Fruit fly (Drosophila melanogaster): Measurements from ENCODE around the gene Eip75B.

Eip75B gene

DNA sequence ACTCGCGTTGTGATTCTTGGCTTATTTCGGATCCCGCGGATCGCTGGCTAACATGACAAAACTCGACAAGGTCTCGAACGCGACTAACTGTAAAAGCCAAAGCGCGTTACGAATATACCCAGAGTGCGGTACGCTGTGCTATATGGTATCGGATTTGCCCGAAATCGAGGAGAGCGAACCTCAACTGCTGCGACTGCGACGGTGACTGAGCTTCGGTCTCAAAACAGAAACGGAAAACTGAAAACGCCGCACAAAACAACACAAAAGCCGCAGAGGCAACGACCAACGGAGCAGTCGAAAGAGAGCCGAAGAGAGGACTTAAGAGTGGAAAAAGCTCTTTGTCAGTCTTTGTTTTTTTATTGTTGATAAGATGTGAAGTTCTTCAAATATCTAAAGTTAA, 102.9 kb downstream of the Eip75B start:
- TF ChIP-seq Mnt (GFP tag; optimal IDR thresholded peaks at IDR 0.05), result peak; percentile 79
- peak; percentile 2 for TF ChIP-seq CG14711 (tag; optimal IDR thresholded peaks at IDR 0.05)
- TF ChIP-seq CG7045 (GFP tag; optimal IDR thresholded peaks at IDR 0.05), result peak; percentile 8
- peak; percentile 18 for TF ChIP-seq Crg-1 (GFP tag; optimal IDR thresholded peaks at IDR 0.05)
- TF ChIP-seq CG12768 (GFP tag; optimal IDR thresholded peaks at IDR 0.05), result peak; percentile 65
- peak; percentile 24 for TF ChIP-seq CG1620 (GFP tag; optimal IDR thresholded peaks at IDR 0.05)
- TF ChIP-seq CG5204 (GFP tag; optimal IDR thresholded peaks at IDR 0.05), result no peak
- TF ChIP-seq ovo (GFP tag; optimal IDR thresholded peaks at IDR 0.05), result peak; percentile 94
- no peak for TF ChIP-seq cnc (optimal IDR thresholded peaks at IDR 0.05)
- no peak for TF ChIP-seq pad (GFP tag; optimal IDR thresholded peaks at IDR 0.05)
- TF ChIP-seq tj (GFP tag; optimal IDR thresholded peaks at IDR 0.05), result peak; percentile 81
- peak; percentile 71 for TF ChIP-seq CG33017 (tag; optimal IDR thresholded peaks at IDR 0.05)
- TF ChIP-seq Hr96 (GFP tag; optimal IDR thresholded peaks at IDR 0.05), result no peak
- TF ChIP-seq CG11617 (GFP tag; optimal IDR thresholded peaks at IDR 0.05), result peak; percentile 23
- no peak for TF ChIP-seq Clk (GFP tag; optimal IDR thresholded peaks at IDR 0.05)
- peak; percentile 30 for TF ChIP-seq bab1 (GFP tag; optimal IDR thresholded peaks at IDR 0.05)
- peak; percentile 57 for TF ChIP-seq CG7101 (tag; optimal IDR thresholded peaks at IDR 0.05)
- TF ChIP-seq kay (GFP tag; ENCODE audit: borderline replicate concordance), result no peak
- TF ChIP-seq cic (GFP tag; optimal IDR thresholded peaks at IDR 0.05), result peak; percentile 77
- no peak for TF ChIP-seq toe (GFP tag; optimal IDR thresholded peaks at IDR 0.05)

DNA sequence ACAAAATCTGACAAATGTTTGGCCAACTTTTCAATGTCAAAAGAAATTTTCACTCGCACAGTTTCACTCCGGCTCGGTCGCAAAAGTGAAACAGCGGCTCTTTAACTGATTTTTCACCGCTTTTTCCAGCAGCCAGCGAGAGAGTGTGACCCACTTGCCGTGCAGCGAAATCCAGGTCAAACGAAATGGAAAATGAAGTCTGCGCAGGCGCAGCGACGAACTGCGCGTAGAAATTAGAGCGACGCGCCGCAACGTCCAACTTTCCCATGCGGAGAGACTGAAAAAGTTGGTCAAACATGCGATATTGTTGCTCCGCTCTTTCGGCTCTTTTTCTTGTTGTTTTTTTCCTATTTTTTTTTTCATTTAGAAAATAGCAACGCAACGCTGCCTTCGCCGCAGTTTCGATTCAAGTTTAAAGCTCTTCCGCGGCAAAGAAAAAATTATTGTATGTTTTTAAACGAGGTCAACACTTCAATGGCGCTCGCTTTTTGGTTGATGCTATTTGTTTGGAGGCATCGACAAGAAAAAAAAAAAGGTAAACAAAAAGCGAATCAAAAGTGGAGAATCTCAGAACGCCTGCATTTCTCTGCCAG, 104.2 kb downstream of the Eip75B start:
- TF ChIP-seq bab1 (GFP tag; optimal IDR thresholded peaks at IDR 0.05) (no peak), cnc (optimal IDR thresholded peaks at IDR 0.05) (no peak), CG5204 (GFP tag; optimal IDR thresholded peaks at IDR 0.05) (no peak), CG14711 (tag; optimal IDR thresholded peaks at IDR 0.05) (no peak), tj (GFP tag; optimal IDR thresholded peaks at IDR 0.05) (no peak)

DNA sequence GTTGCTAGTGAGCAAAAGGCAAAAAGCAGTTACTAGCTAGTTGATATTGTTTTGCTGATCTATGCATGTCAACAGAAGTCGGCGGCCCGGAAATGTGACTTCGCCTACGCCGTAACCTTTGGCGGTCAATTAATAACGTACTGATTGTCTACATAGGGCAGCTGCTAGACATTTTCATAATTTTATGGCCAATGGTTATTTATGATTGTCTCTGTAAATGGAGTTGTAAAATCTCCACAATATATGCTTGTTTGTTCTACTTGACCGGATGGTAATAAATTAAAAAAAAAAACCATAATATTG, 105.6 kb downstream of the Eip75B start:
- no peak for TF ChIP-seq tj (GFP tag; optimal IDR thresholded peaks at IDR 0.05)
- TF ChIP-seq kay (GFP tag; ENCODE audit: borderline replicate concordance), result peak; percentile 33
- no peak for TF ChIP-seq toe (GFP tag; optimal IDR thresholded peaks at IDR 0.05)
- no peak for TF ChIP-seq bab1 (GFP tag; optimal IDR thresholded peaks at IDR 0.05)

- peak; percentile 23 for TF ChIP-seq Mnt (GFP tag; optimal IDR thresholded peaks at IDR 0.05)
- TF ChIP-seq CG33017 (tag; optimal IDR thresholded peaks at IDR 0.05), result no peak
- TF ChIP-seq CG12768 (GFP tag; optimal IDR thresholded peaks at IDR 0.05), result no peak
- TF ChIP-seq Clk (GFP tag; optimal IDR thresholded peaks at IDR 0.05), result no peak
- TF ChIP-seq Hr96 (GFP tag; optimal IDR thresholded peaks at IDR 0.05), result no peak
- peak; percentile 7 for TF ChIP-seq Crg-1 (GFP tag; optimal IDR thresholded peaks at IDR 0.05)
- no peak for TF ChIP-seq toe (GFP tag; optimal IDR thresholded peaks at IDR 0.05)
- TF ChIP-seq CG1620 (GFP tag; optimal IDR thresholded peaks at IDR 0.05), result no peak
- peak; percentile 38 for TF ChIP-seq kay (GFP tag; ENCODE audit: borderline replicate concordance)
- no peak for TF ChIP-seq CG11617 (GFP tag; optimal IDR thresholded peaks at IDR 0.05)
- no peak for TF ChIP-seq CG7045 (GFP tag; optimal IDR thresholded peaks at IDR 0.05)
These were observed 106.1 kb downstream of the Eip75B start for dm6 chr3L:17958231-17958976.

dm6 chr3L:17956369-17957007, 108.0 kb downstream of the Eip75B start:
- TF ChIP-seq CG1620 (GFP tag; optimal IDR thresholded peaks at IDR 0.05), result no peak
- TF ChIP-seq CG11617 (GFP tag; optimal IDR thresholded peaks at IDR 0.05), result peak; percentile 32
- peak; percentile 91 for TF ChIP-seq CG12768 (GFP tag; optimal IDR thresholded peaks at IDR 0.05)
- no peak for TF ChIP-seq CG14711 (tag; optimal IDR thresholded peaks at IDR 0.05)
- TF ChIP-seq cic (GFP tag; optimal IDR thresholded peaks at IDR 0.05), result peak; percentile 96
- peak; percentile 62 for TF ChIP-seq CG33017 (tag; optimal IDR thresholded peaks at IDR 0.05)
- no peak for TF ChIP-seq toe (GFP tag; optimal IDR thresholded peaks at IDR 0.05)
- no peak for TF ChIP-seq Hr96 (GFP tag; optimal IDR thresholded peaks at IDR 0.05)
- TF ChIP-seq CG7101 (tag; optimal IDR thresholded peaks at IDR 0.05), result peak; percentile 34
- TF ChIP-seq pad (GFP tag; optimal IDR thresholded peaks at IDR 0.05), result peak; percentile 28
- TF ChIP-seq CG5204 (GFP tag; optimal IDR thresholded peaks at IDR 0.05), result no peak
- TF ChIP-seq Mnt (GFP tag; optimal IDR thresholded peaks at IDR 0.05), result peak; percentile 69
- TF ChIP-seq ovo (GFP tag; optimal IDR thresholded peaks at IDR 0.05), result peak; percentile 75
- TF ChIP-seq CG7045 (GFP tag; optimal IDR thresholded peaks at IDR 0.05), result peak; percentile 69
- peak; percentile 44 for TF ChIP-seq tj (GFP tag; optimal IDR thresholded peaks at IDR 0.05)
- TF ChIP-seq kay (GFP tag; ENCODE audit: borderline replicate concordance), result peak; percentile 32
- no peak for TF ChIP-seq Crg-1 (GFP tag; optimal IDR thresholded peaks at IDR 0.05)
- no peak for TF ChIP-seq cnc (optimal IDR thresholded peaks at IDR 0.05)
- TF ChIP-seq Clk (GFP tag; optimal IDR thresholded peaks at IDR 0.05), result peak; percentile 30
- TF ChIP-seq bab1 (GFP tag; optimal IDR thresholded peaks at IDR 0.05), result peak; percentile 11

DNA sequence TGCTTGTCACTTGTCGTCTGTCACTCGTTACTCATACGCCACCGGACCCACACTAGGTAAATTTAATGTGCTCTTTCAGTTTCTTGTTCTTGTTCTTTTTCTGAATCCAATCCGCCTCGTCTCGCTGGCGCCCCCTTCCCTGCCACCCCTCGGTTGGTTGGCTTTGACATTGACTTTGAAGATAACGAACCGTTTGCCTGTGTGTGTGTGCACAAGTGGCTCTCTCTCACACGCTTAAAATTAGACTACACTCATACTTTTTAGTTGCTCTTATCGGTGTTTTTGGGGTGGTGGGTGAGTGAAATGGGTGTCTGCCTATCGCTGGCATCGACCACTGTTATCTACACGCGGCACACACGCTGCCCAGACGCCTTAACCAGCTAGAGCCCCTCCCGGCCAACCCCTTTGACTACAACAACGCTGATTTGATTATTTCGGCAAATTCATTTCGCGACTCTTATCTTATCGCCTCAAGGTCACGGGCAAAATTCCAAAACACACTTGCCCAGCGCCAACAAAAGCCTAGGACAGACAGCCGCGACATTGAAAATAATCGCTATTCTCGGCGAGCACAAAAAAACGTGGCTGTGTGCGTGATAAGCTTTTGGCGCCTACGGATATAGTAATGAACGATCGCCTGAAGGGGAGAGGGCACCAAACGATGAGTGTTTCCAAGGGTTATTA, 114.2 kb downstream of the Eip75B start:
- TF ChIP-seq Hr96 (GFP tag; optimal IDR thresholded peaks at IDR 0.05) (peak; percentile 4), Clk (GFP tag; optimal IDR thresholded peaks at IDR 0.05) (peak; percentile 2), cic (GFP tag; optimal IDR thresholded peaks at IDR 0.05) (peak; percentile 92), CG12768 (GFP tag; optimal IDR thresholded peaks at IDR 0.05) (peak; percentile 53), CG7101 (tag; optimal IDR thresholded peaks at IDR 0.05) (no peak), CG11617 (GFP tag; optimal IDR thresholded peaks at IDR 0.05) (no peak), kay (GFP tag; ENCODE audit: borderline replicate concordance) (peak; percentile 95), Mnt (GFP tag; optimal IDR thresholded peaks at IDR 0.05) (peak; percentile 85), tj (GFP tag; optimal IDR thresholded peaks at IDR 0.05) (peak; percentile 39)

Measured in whole organism, adult.